Worm (Caenorhabditis elegans) whole organism, L4 larva: ENCODE results near the gene mes-6.

Source experiments
- D1046.2 ChIP-seq: fragments of 200-800 bp; sonication (Bioruptor generic); IDR thresholded peaks from 2 replicates; pipeline ENCODE4 v1.3.6; 2022; ENCODE audit warnings: missing genetic modification characterization, missing compliant biosample characterization
- F10B5.3 ChIP-seq: sonication (generic microtip); optimal IDR thresholded peaks from 2 replicates; lab custom pipeline; 2016; ENCODE audit warnings: mild to moderate bottlenecking, missing genetic modification characterization, missing compliant biosample characterization
- F37D6.2 ChIP-seq: sonication (generic microtip); optimal IDR thresholded peaks from 2 replicates; lab custom pipeline; 2016; ENCODE audit warnings: mild to moderate bottlenecking, missing genetic modification characterization, missing compliant biosample characterization
- T20F7.1 ChIP-seq: fragments of 200-800 bp; sonication (Bioruptor generic); optimal IDR thresholded peaks from 2 replicates; lab custom pipeline; 2018; ENCODE audit warnings: mild to moderate bottlenecking, missing genetic modification characterization, missing compliant biosample characterization
- T26A8.4 ChIP-seq: fragments of 200-800 bp; sonication (Bioruptor generic); IDR thresholded peaks from 2 replicates; pipeline ENCODE4 v1.3.6; 2022; ENCODE audit warnings: missing genetic modification characterization, missing compliant biosample characterization
- Y105C5A.15 ChIP-seq: fragments of 200-800 bp; sonication (Bioruptor generic); IDR thresholded peaks from 2 replicates; pipeline ENCODE4 v1.3.6; 2022; ENCODE audit warnings: missing genetic modification characterization, missing compliant biosample characterization
- Y5F2A.4 ChIP-seq: fragments of 200-800 bp; sonication (Bioruptor generic); optimal IDR thresholded peaks from 2 replicates; lab custom pipeline; 2018; ENCODE audit warnings: mild to moderate bottlenecking, missing genetic modification characterization, missing compliant biosample characterization
- Y75B8A.6 ChIP-seq: fragments of 200-800 bp; sonication (Bioruptor generic); IDR thresholded peaks from 2 replicates; pipeline ENCODE4 v1.3.6; 2022; ENCODE audit warnings: missing genetic modification reagents, missing genetic modification characterization, missing compliant biosample characterization
- aha-1 ChIP-seq: fragments of 150-350 bp; peaks from one replicate; lab custom pipeline; 2014; ENCODE audit warnings: missing biosample characterization, missing genetic modification characterization
- ama-1 ChIP-seq: fragments of 150-350 bp; optimal IDR thresholded peaks from 2 replicates; lab custom pipeline; 2014; ENCODE audit warnings: inconsistent platforms, mixed read lengths
- arid-1 ChIP-seq: fragments of 200-800 bp; sonication (Bioruptor generic); conservative IDR thresholded peaks from 2 replicates; pipeline ENCODE4 v1.3.6; 2022; ENCODE audit warnings: missing genetic modification reagents, missing genetic modification characterization, missing compliant biosample characterization
- ceh-20 ChIP-seq: fragments of 200-800 bp; sonication (Bioruptor generic); IDR thresholded peaks from 2 replicates; pipeline ENCODE4 v1.3.6; 2022; ENCODE audit warnings: missing genetic modification reagents, missing genetic modification characterization, missing compliant biosample characterization
- ceh-82 ChIP-seq: sonication (generic microtip); optimal IDR thresholded peaks from 2 replicates; lab custom pipeline; 2017; ENCODE audit warnings: missing biosample characterization, missing genetic modification characterization
- daf-19 ChIP-seq: fragments of 200-800 bp; sonication (Bioruptor generic); conservative IDR thresholded peaks from 2 replicates; pipeline ENCODE4 v1.3.6; 2022; ENCODE audit warnings: missing genetic modification characterization, missing compliant biosample characterization
- dmd-6 ChIP-seq: fragments of 200-800 bp; sonication (Bioruptor generic); IDR thresholded peaks from 2 replicates; pipeline ENCODE4 v1.3.6; 2022; ENCODE audit warnings: missing genetic modification reagents, missing genetic modification characterization, missing compliant biosample characterization
- dmd-8 ChIP-seq: fragments of 200-800 bp; sonication (Bioruptor generic); IDR thresholded peaks from 2 replicates; pipeline ENCODE4 v1.3.6; 2022; ENCODE audit warnings: missing genetic modification characterization, missing compliant biosample characterization
- dve-1 ChIP-seq: sonication (generic microtip); optimal IDR thresholded peaks from 2 replicates; lab custom pipeline; 2017; ENCODE audit warnings: antibody characterized with exemption, mild to moderate bottlenecking, missing genetic modification characterization, missing compliant biosample characterization; ENCODE audit not compliant: insufficient read depth
- egl-43 ChIP-seq: fragments of 200-800 bp; sonication (Bioruptor generic); IDR thresholded peaks from 2 replicates; pipeline ENCODE4 v1.3.6; 2022; ENCODE audit warnings: missing genetic modification reagents, missing genetic modification characterization, missing compliant biosample characterization
- fos-1 ChIP-seq: fragments of 150-350 bp; optimal IDR thresholded peaks from 2 replicates; lab custom pipeline; 2014; ENCODE audit warnings: missing biosample characterization, missing genetic modification characterization
- lim-7 ChIP-seq: fragments of 200-800 bp; sonication (Bioruptor generic); IDR thresholded peaks from 2 replicates; pipeline ENCODE4 v1.3.6; 2022; ENCODE audit warnings: missing genetic modification characterization, missing compliant biosample characterization
- lin-1 ChIP-seq: fragments of 200-800 bp; sonication (Bioruptor generic); IDR thresholded peaks from 2 replicates; pipeline ENCODE4 v1.3.6; 2022; ENCODE audit warnings: missing genetic modification reagents, missing genetic modification characterization, missing compliant biosample characterization
- lin-13 ChIP-seq: fragments of 150-350 bp; optimal IDR thresholded peaks from 2 replicates; lab custom pipeline; 2014; ENCODE audit warnings: missing biosample characterization, missing genetic modification reagents, missing genetic modification characterization
- lin-15B ChIP-seq: fragments of 150-350 bp; sonication (generic microtip); optimal IDR thresholded peaks from 3 replicates; lab custom pipeline; 2014; ENCODE audit warnings: missing biosample characterization, missing genetic modification characterization
- lin-29 ChIP-seq: fragments of 200-800 bp; sonication (Bioruptor generic); IDR thresholded peaks from 2 replicates; pipeline ENCODE4 v1.3.6; 2022; ENCODE audit warnings: missing genetic modification reagents, missing genetic modification characterization, missing compliant biosample characterization
- lin-38 ChIP-seq: fragments of 200-800 bp; sonication (Bioruptor generic); IDR thresholded peaks from 2 replicates; pipeline ENCODE4 v1.3.6; 2022; ENCODE audit warnings: missing genetic modification reagents, missing genetic modification characterization, missing compliant biosample characterization
- lsy-2 ChIP-seq, 2 experiments: fragments of 150-350 bp in 1 of 2; sonication (generic microtip) in 1 of 2; optimal IDR thresholded peaks; 2 replicates each; lab custom pipeline; 2014 to 2017; ENCODE audit warnings: missing biosample characterization in 2 of 2, missing genetic modification characterization in 2 of 2
- madf-5 ChIP-seq, 2 experiments: fragments of 200-800 bp; sonication (Bioruptor generic); IDR thresholded peaks; 2 replicates each; pipeline ENCODE4 v1.3.6; 2022; ENCODE audit warnings: missing compliant biosample characterization in 2 of 2, missing genetic modification characterization in 2 of 2
- mdl-1 ChIP-seq, 2 experiments: fragments of 150-350 bp in 1 of 2; sonication (generic microtip) in 1 of 2; optimal IDR thresholded peaks; 2 replicates each; lab custom pipeline; 2014 to 2017; ENCODE audit warnings: missing biosample characterization in 2 of 2, missing genetic modification characterization in 2 of 2
- mdt-29 ChIP-seq: fragments of 200-800 bp; sonication (Bioruptor generic); IDR thresholded peaks from 2 replicates; pipeline ENCODE4 v1.3.6; 2022; ENCODE audit warnings: missing genetic modification reagents, missing genetic modification characterization, missing compliant biosample characterization
- mep-1 ChIP-seq: fragments of 150-350 bp; sonication (generic microtip); optimal IDR thresholded peaks from 3 replicates; lab custom pipeline; 2014; ENCODE audit warnings: missing biosample characterization, missing genetic modification characterization
- mes-2 ChIP-seq: sonication (generic microtip); optimal IDR thresholded peaks from 2 replicates; lab custom pipeline; 2016; ENCODE audit warnings: missing genotype, mild to moderate bottlenecking, missing genetic modification characterization, missing compliant biosample characterization; ENCODE audit not compliant: poor library complexity, severe bottlenecking
- nhr-102 ChIP-seq: sonication (generic microtip); optimal IDR thresholded peaks from 2 replicates; lab custom pipeline; 2016; ENCODE audit warnings: mild to moderate bottlenecking, missing genetic modification characterization, moderate library complexity, missing compliant biosample characterization
- nhr-11 ChIP-seq: fragments of 150-350 bp; optimal IDR thresholded peaks from 2 replicates; lab custom pipeline; 2014; ENCODE audit warnings: missing biosample characterization, missing genetic modification characterization
- nhr-28 ChIP-seq: fragments of 150-350 bp; optimal IDR thresholded peaks from 2 replicates; lab custom pipeline; 2014; ENCODE audit warnings: missing biosample characterization, missing genetic modification characterization
- nhr-41 ChIP-seq: fragments of 200-800 bp; sonication (Bioruptor generic); IDR thresholded peaks from 2 replicates; pipeline ENCODE4 v1.3.6; 2022; ENCODE audit warnings: missing genetic modification reagents, missing genetic modification characterization, missing compliant biosample characterization
- nhr-6 ChIP-seq: fragments of 150-350 bp; optimal IDR thresholded peaks from 2 replicates; lab custom pipeline; 2014; ENCODE audit warnings: missing biosample characterization, missing genetic modification characterization
- php-3 ChIP-seq: fragments of 200-800 bp; sonication (Bioruptor generic); IDR thresholded peaks from 2 replicates; pipeline ENCODE4 v1.3.6; 2022; ENCODE audit warnings: missing genetic modification reagents, missing genetic modification characterization, missing compliant biosample characterization
- sdz-12 ChIP-seq: fragments of 200-800 bp; sonication (Bioruptor generic); optimal IDR thresholded peaks from 2 replicates; lab custom pipeline; 2018; ENCODE audit warnings: mild to moderate bottlenecking, missing genetic modification characterization, missing compliant biosample characterization
- set-16 ChIP-seq: fragments of 200-800 bp; sonication (Bioruptor generic); IDR thresholded peaks from 2 replicates; pipeline ENCODE4 v1.3.6; 2022; ENCODE audit warnings: missing genetic modification reagents, missing genetic modification characterization, missing compliant biosample characterization
- snpc-1.2 ChIP-seq: fragments of 200-800 bp; sonication (Bioruptor generic); IDR thresholded peaks from 2 replicates; pipeline ENCODE4 v1.3.6; 2022; ENCODE audit warnings: missing genetic modification reagents, missing genetic modification characterization, missing compliant biosample characterization
- spr-1 ChIP-seq: sonication (generic microtip); optimal IDR thresholded peaks from 2 replicates; lab custom pipeline; 2016; ENCODE audit warnings: mild to moderate bottlenecking, missing genetic modification characterization, missing compliant biosample characterization
- spr-3 ChIP-seq: fragments of 200-800 bp; sonication (Bioruptor generic); optimal IDR thresholded peaks from 2 replicates; lab custom pipeline; 2018; ENCODE audit warnings: mild to moderate bottlenecking, missing genetic modification characterization, missing compliant biosample characterization
- tag-97 ChIP-seq: fragments of 200-800 bp; sonication (Bioruptor generic); IDR thresholded peaks from 2 replicates; pipeline ENCODE4 v1.3.6; 2022; ENCODE audit warnings: missing genetic modification characterization, missing compliant biosample characterization
- tra-1 ChIP-seq: fragments of 200-800 bp; sonication (Bioruptor generic); IDR thresholded peaks from 2 replicates; pipeline ENCODE4 v1.3.6; 2022; ENCODE audit warnings: missing genetic modification reagents, missing genetic modification characterization, missing compliant biosample characterization
- zfp-2 ChIP-seq: sonication (generic microtip); optimal IDR thresholded peaks from 2 replicates; lab custom pipeline; 2016; ENCODE audit warnings: mild to moderate bottlenecking, missing genetic modification characterization, missing compliant biosample characterization
- zip-11 ChIP-seq: fragments of 200-800 bp; sonication (Bioruptor generic); IDR thresholded peaks from 2 replicates; pipeline ENCODE4 v1.3.6; 2022; ENCODE audit warnings: missing genetic modification characterization, missing compliant biosample characterization

The mes-6 gene

DNA sequence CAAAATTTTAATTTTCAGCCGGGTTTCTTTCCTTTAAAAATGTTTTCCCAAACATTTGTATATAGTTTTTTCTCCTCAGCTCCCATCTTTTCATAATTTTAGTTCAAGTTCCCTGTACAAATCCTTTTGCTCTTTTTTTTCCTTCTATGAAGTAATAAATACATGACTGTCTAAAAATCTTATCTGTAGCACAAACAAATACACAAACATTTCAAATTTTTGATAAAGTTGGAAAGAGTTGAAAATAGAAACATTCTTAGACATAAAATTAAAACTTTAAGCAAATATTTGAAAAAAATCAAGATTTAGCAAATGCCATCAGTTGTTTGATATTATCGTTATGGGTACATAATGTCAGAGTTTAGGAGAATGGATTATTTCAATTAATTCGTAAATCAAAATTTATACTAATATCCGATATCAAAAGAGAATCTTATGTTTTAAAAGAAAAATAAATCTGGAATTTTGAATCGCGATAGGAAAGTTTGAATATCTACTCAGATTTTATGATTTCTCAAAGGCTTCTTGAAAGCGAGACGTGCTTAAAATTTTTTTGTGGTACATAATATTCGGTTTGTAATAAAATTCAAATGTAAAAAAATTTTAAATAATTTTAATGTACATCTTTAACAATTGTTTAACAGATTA is 27.1 kb downstream of the mes-6 start (continued):
- no peak for TF ChIP-seq egl-43 (GFP tag; lab: Robert Waterston, UW)
- peak; percentile 24 for TF ChIP-seq dve-1 (tag; lab: Kevin White, UChicago)
- TF ChIP-seq mdt-29 (GFP tag; lab: Robert Waterston, UW), result no peak
- no peak; the same call in 1 of the 2 replicates for TF ChIP-seq arid-1
- TF ChIP-seq Y5F2A.4 (GFP tag; lab: Kevin White, UChicago), result no peak
- TF ChIP-seq set-16 (GFP tag; lab: Robert Waterston, UW), result no peak
- no peak for TF ChIP-seq lim-7 (GFP tag; lab: Robert Waterston, UW)
- no peak for TF ChIP-seq php-3 (GFP tag; lab: Robert Waterston, UW)
- peak in 1 of 2 experiments; percentile 20 for TF ChIP-seq lsy-2 (tag; optimal IDR thresholded peaks at IDR 0.05; lab: Kevin White, UChicago)
- TF ChIP-seq dmd-8, result no peak
- no peak for TF ChIP-seq nhr-41
- TF ChIP-seq mdl-1 (tag; optimal IDR thresholded peaks at IDR 0.05; lab: Kevin White, UChicago), result no peak
- TF ChIP-seq mep-1 (tag; lab: Kevin White, UChicago), result peak; percentile 61
- no peak for TF ChIP-seq D1046.2 (GFP tag; lab: Robert Waterston, UW)
- no peak for TF ChIP-seq madf-5 (GFP tag; IDR thresholded peaks at IDR 0.05; lab: Robert Waterston, UW)
- peak; percentile 89 for TF ChIP-seq aha-1 (tag; lab: Kevin White, UChicago)
- peak; percentile 56; the same call in 1 of the 2 replicates for TF ChIP-seq lin-1 (GFP tag; lab: Robert Waterston, UW)
- TF ChIP-seq Y105C5A.15, result 0 out of 2 replicates have a peak, but pooled peaks have one; percentile 14
- TF ChIP-seq spr-3, result no peak
- TF ChIP-seq dmd-6 (GFP tag; lab: Robert Waterston, UW), result no peak
- no peak for TF ChIP-seq ceh-82 (tag; lab: Kevin White, UChicago)
- no peak for TF ChIP-seq mes-2 (tag; lab: Kevin White, UChicago)
- TF ChIP-seq nhr-11, result no peak
- TF ChIP-seq tag-97 (GFP tag; lab: Robert Waterston, UW), result no peak
- no peak for TF ChIP-seq spr-1 (tag; lab: Kevin White, UChicago)
- no peak for TF ChIP-seq F10B5.3 (tag; lab: Kevin White, UChicago)
- peak; percentile 4 for TF ChIP-seq T20F7.1 (GFP tag; lab: Kevin White, UChicago)
- no peak for TF ChIP-seq zfp-2 (tag; lab: Kevin White, UChicago)
- no peak for TF ChIP-seq ama-1
- no peak for TF ChIP-seq sdz-12
- no peak for TF ChIP-seq nhr-28 (tag; lab: Kevin White, UChicago)
- no peak for TF ChIP-seq daf-19 (GFP tag; lab: Robert Waterston, UW)
- TF ChIP-seq F37D6.2, result no peak
- TF ChIP-seq ceh-20, result no peak
- TF ChIP-seq lin-13 (GFP tag; lab: Kevin White, UChicago), result no peak
- no peak for TF ChIP-seq lin-29 (GFP tag; lab: Robert Waterston, UW)
- TF ChIP-seq lin-38 (GFP tag; lab: Robert Waterston, UW), result no peak
- no peak for TF ChIP-seq lin-15B (tag; lab: Kevin White, UChicago)

DNA sequence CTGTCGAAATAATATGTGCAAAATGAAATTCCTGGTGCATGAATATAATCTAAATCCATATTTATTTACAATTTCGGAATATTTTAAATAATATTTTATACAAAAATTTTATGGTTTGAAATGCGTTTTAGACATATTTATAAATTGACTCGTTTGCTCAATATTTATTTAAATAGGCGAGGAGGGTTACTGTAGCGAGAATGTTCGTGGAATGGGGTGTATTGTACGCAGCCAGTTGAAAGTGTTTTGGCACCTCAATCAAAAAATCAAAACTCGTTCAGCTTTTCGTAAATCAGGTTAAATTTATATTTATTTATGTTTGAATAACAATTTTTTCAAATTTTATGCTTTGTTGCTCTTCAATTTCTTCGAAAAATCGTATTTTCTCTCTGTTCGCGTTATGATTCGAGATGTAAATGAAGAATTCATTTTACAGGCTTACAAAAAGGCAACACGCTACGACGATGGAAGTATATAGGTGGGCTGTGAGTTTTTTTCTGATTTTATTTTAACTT is 27.6 kb downstream of the mes-6 start, which contains the start of gene hyl-1:
Gene hyl-1 (plus strand): TSS at position 465 of the 515 bp plus-strand sequence.
- TF ChIP-seq fos-1 (tag; lab: Kevin White, UChicago) (no peak), T26A8.4 (GFP tag; lab: Robert Waterston, UW) (no peak), Y75B8A.6 (GFP tag; lab: Robert Waterston, UW) (no peak), nhr-6 (no peak), snpc-1.2 (GFP tag; lab: Robert Waterston, UW) (peak; percentile 65), nhr-102 (no peak), tra-1 (no peak), lin-38 (GFP tag; lab: Robert Waterston, UW) (peak; percentile 40; the same call in 1 of the 2 replicates), aha-1 (tag; lab: Kevin White, UChicago) (peak; percentile 78), zip-11 (GFP tag; lab: Robert Waterston, UW) (0 out of 2 replicates have a peak, but pooled peaks have one; percentile 19)
- TF ChIP-seq, all 104 proteins: peak for 4
